Fruit fly (Drosophila melanogaster) Kc167 (cell line): ENCODE results near the gene Obp99c.

Experiments
- Myc ChIP-seq: fragments of >200 bp; optimal IDR thresholded peaks from 2 replicates; lab custom pipeline; 2017; ENCODE audit warnings: missing external identifiers
- Sin3A ChIP-seq: fragments of >200 bp; optimal IDR thresholded peaks from 2 replicates; lab custom pipeline; 2018; ENCODE audit warnings: missing external identifiers
- h ChIP-seq: fragments of >200 bp; optimal IDR thresholded peaks from 3 replicates; lab custom pipeline; 2018; ENCODE audit warnings: missing external identifiers
- insv ChIP-seq: fragments of >200 bp; optimal IDR thresholded peaks from 3 replicates; lab custom pipeline; 2018; ENCODE audit warnings: missing external identifiers
- psq ChIP-seq: fragments of >200 bp; optimal IDR thresholded peaks from 2 replicates; lab custom pipeline; 2017; ENCODE audit warnings: missing external identifiers
- ttk ChIP-seq: sonication (Bioruptor generic); optimal IDR thresholded peaks from 2 replicates; lab custom pipeline; 2017; ENCODE audit warnings: missing external identifiers

dm6 chr3R:29717519-29717918 lies 28.4 kb upstream of the Obp99c start:
- TF ChIP-seq ttk (lab: Kevin White, UChicago) = no peak
- no peak for TF ChIP-seq Sin3A (lab: Kevin White, UChicago)
- TF ChIP-seq psq = no peak
- no peak for TF ChIP-seq Myc (lab: Kevin White, UChicago)
- TF ChIP-seq insv (lab: Kevin White, UChicago) = no peak
- TF ChIP-seq h (lab: Kevin White, UChicago) = no peak
